Fruit fly (Drosophila melanogaster): ENCODE measurements around the gene CG11854.

- TF ChIP-seq CG8478 (optimal IDR thresholded peaks at IDR 0.05), result no peak
- no peak for TF ChIP-seq CTCF (optimal IDR thresholded peaks at IDR 0.05)
Measured at dm6 chr3R:25283209-25283670, 41.4 kb downstream of the CG11854 start, which contains the start of gene CG31300.
